Fruit fly (Drosophila melanogaster): ENCODE data around the gene CG6845.

CG6845 gene

DNA sequence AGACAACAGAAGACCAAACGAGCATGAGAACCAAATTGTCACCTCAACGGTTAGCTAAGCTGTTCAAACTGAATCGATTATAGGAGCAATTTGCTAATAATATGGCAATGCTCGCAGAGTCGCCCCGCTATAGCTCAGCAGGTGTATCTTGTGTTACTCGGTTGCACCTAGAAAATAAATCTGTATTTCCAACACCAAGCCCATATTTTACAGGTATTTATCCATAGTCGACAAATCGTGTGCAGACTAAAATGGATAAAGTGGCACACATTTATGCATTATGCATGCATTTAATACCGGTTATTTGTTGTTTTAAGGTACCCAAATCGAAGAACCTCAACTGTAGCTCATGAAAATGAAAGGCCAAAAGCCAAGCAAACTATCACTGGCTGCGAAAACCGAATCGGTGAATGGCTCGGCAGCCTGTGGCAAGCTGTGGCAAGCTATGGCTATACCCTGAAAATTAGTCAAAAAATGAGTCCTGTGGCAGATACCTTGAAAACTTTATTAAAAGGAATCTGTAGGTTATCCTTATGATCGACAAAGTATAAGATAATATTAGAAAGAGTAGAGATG, 32.8 kb downstream of the CG6845 start, which contains the start of gene Vdup1:
Gene Vdup1, minus strand, starts transcription at position 51 of the 576 bp plus-strand sequence.
- TF ChIP-seq Dif (GFP tag; optimal IDR thresholded peaks at IDR 0.05; ENCODE audit: partially characterized antibody) (no peak), sv (GFP tag; optimal IDR thresholded peaks at IDR 0.05) (no peak), Hr83 (GFP tag; optimal IDR thresholded peaks at IDR 0.05; ENCODE audit: poor library complexity, severe bottlenecking) (no peak), Hnf4 (GFP tag; optimal IDR thresholded peaks at IDR 0.05) (no peak), CrebA (GFP tag; optimal IDR thresholded peaks at IDR 0.05; ENCODE audit: borderline replicate concordance) (no peak), fru (GFP tag; optimal IDR thresholded peaks at IDR 0.05) (no peak), Sp1 (GFP tag; optimal IDR thresholded peaks at IDR 0.05) (no peak), sage (GFP tag; optimal IDR thresholded peaks at IDR 0.05) (no peak), Abd-B (GFP tag; optimal IDR thresholded peaks at IDR 0.05) (no peak), foxo (GFP tag; optimal IDR thresholded peaks at IDR 0.05) (no peak)

DNA sequence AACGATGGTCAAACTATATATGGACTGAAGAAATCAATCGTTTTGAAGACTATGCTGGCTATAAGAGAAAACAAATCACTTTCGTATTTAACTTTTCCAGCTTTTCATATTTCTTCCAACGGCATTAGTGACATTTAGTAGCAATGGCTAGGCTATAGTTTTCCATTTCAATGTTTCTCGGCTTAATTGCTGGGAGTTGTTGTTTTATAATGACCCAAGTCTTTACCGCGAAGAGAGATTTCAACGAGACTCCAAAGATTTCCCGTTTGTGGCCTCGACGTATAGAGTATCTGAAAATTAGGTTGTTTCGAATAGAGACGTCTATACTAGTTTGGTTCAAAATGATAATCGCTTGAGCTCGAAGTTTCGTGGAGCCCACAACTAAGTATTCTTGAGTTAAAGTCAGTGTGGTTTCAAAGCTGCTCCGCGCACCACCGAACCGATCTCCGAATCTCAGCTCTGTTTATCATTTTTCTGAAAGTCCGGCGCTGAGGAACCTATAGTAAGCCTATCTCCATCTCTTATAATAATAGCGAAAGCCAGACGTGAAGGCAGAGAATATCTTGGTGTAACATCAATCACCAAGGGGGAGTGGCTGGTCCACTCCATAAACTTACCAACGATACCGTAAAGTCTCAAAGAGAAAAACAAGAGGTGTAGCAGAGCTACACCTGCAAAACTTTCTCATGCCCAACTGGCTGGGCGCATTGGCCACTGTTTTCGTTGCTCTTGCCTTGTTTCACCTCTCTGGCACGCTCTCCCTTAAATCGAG, 33.4 kb downstream of the CG6845 start, which contains the start of gene CG13875:
Gene CG13875, plus strand, starts transcription at position 434 of the 772 bp plus-strand sequence.
- no peak for TF ChIP-seq jim (GFP tag; optimal IDR thresholded peaks at IDR 0.05)
- no peak for TF ChIP-seq CrebA (GFP tag; optimal IDR thresholded peaks at IDR 0.05; ENCODE audit: borderline replicate concordance)
- TF ChIP-seq Sp1 (GFP tag; optimal IDR thresholded peaks at IDR 0.05) = no peak
- TF ChIP-seq Jra (GFP tag; optimal IDR thresholded peaks at IDR 0.05) = no peak
- TF ChIP-seq fru (GFP tag; optimal IDR thresholded peaks at IDR 0.05) = no peak
- no peak for TF ChIP-seq brk (GFP tag; optimal IDR thresholded peaks at IDR 0.05)
- no peak for TF ChIP-seq Vsx2 (GFP tag; optimal IDR thresholded peaks at IDR 0.05; ENCODE audit: partially characterized antibody)
- peak; percentile 49 to 77 for TF ChIP-seq dl (GFP tag; optimal IDR thresholded peaks at IDR 0.05; ENCODE audit: insufficient read depth in 1 of 2, partially characterized antibody in 2 of 2)
- no peak for TF ChIP-seq woc (GFP tag; optimal IDR thresholded peaks at IDR 0.05)
- no peak for TF ChIP-seq sage (GFP tag; optimal IDR thresholded peaks at IDR 0.05)
- TF ChIP-seq Hr78 (GFP tag; optimal IDR thresholded peaks at IDR 0.05) = no peak
- no peak for TF ChIP-seq foxo (GFP tag; optimal IDR thresholded peaks at IDR 0.05)
- no peak for TF ChIP-seq rgr (GFP tag; optimal IDR thresholded peaks at IDR 0.05)
- peak; percentile 88 for TF ChIP-seq Dif (GFP tag; optimal IDR thresholded peaks at IDR 0.05; ENCODE audit: partially characterized antibody)
- TF ChIP-seq dmrt93B (GFP tag; optimal IDR thresholded peaks at IDR 0.05) = no peak
- TF ChIP-seq lola (GFP tag; optimal IDR thresholded peaks at IDR 0.05) = no peak

DNA sequence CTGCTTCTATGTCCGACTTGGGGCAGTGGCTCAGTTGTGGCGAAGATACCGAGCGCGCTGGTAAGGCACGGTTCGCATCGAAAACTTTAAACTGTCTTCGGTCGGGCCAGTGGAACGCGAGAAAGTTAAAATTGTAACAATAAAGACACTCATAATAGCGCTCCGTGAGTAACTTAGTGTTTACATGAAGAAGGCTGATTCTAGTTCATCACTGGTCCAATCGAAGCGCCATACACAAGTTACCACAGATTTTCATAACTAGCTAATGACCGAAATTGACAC, 34.0 kb downstream of the CG6845 start:
- TF ChIP-seq Hr83 (GFP tag; optimal IDR thresholded peaks at IDR 0.05; ENCODE audit: poor library complexity, severe bottlenecking) (peak; percentile 13), N (GFP tag; optimal IDR thresholded peaks at IDR 0.05) (no peak), Dif (GFP tag; optimal IDR thresholded peaks at IDR 0.05; ENCODE audit: partially characterized antibody) (no peak), brk (GFP tag; optimal IDR thresholded peaks at IDR 0.05) (no peak), Sp1 (GFP tag; optimal IDR thresholded peaks at IDR 0.05) (no peak)

DNA sequence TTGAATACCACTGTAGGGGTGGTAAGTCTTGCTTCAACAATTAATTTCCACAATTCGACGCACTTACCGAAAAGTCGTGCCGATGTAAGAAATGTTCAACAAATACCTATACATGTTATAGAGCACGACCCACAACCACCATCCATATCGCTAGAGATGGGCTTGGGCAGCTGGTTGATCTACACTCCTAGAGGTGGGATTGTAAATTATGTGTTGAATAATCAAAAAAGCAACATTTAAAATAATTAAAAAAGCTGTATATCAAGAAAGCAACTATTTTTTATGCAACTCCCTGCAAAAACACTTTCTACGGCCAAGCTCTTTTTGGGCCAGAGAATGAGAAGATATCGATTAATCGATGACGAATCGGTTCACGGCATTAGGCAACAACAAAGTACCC, 38.0 kb downstream of the CG6845 start, which contains the start of the genes CG34140, Mkp and Mtch:
Gene CG34140, minus strand, starts transcription at position 174 of the 400 bp plus-strand sequence.
Gene Mkp, minus strand, starts transcription at position 290 of the 400 bp plus-strand sequence.
Gene Mtch, plus strand, starts transcription at position 376 of the 400 bp plus-strand sequence.
- TF ChIP-seq Hnf4 (GFP tag; optimal IDR thresholded peaks at IDR 0.05) (no peak), ey (GFP tag; optimal IDR thresholded peaks at IDR 0.05) (peak; percentile 91), Hr83 (GFP tag; optimal IDR thresholded peaks at IDR 0.05; ENCODE audit: poor library complexity, severe bottlenecking) (peak; percentile 78), sv (GFP tag; optimal IDR thresholded peaks at IDR 0.05) (peak; percentile 90), br (GFP tag; optimal IDR thresholded peaks at IDR 0.05) (peak; percentile 90), Vsx2 (GFP tag; optimal IDR thresholded peaks at IDR 0.05; ENCODE audit: partially characterized antibody) (no peak), fru (GFP tag; optimal IDR thresholded peaks at IDR 0.05) (peak; percentile 89), foxo (GFP tag; optimal IDR thresholded peaks at IDR 0.05) (peak; percentile 76 to 95), CG9705 (GFP tag; optimal IDR thresholded peaks at IDR 0.05) (peak; percentile 78), brk (GFP tag; optimal IDR thresholded peaks at IDR 0.05) (no peak), dsf (GFP tag; optimal IDR thresholded peaks at IDR 0.05; ENCODE audit: borderline replicate concordance) (peak; percentile 88), psq (GFP tag; optimal IDR thresholded peaks at IDR 0.05) (peak; percentile 80), HLH106 (tag; optimal IDR thresholded peaks at IDR 0.05) (peak; percentile 87), Myc (optimal IDR thresholded peaks at IDR 0.05) (no peak), N (GFP tag; optimal IDR thresholded peaks at IDR 0.05) (no peak), Dif (GFP tag; optimal IDR thresholded peaks at IDR 0.05; ENCODE audit: partially characterized antibody) (no peak), CG32264 (GFP tag; optimal IDR thresholded peaks at IDR 0.05) (peak; percentile 76), rgr (GFP tag; optimal IDR thresholded peaks at IDR 0.05) (no peak), Hr78 (GFP tag; optimal IDR thresholded peaks at IDR 0.05) (no peak), Abd-B (GFP tag; optimal IDR thresholded peaks at IDR 0.05) (no peak), GATAd (GFP tag; optimal IDR thresholded peaks at IDR 0.05) (no peak), OdsH (GFP tag; optimal IDR thresholded peaks at IDR 0.05) (peak; percentile 88), usp (GFP tag; optimal IDR thresholded peaks at IDR 0.05) (no peak), Mio (GFP tag; optimal IDR thresholded peaks at IDR 0.05) (no peak), lola (GFP tag; optimal IDR thresholded peaks at IDR 0.05) (no peak), h (GFP tag; optimal IDR thresholded peaks at IDR 0.05) (peak; percentile 93), sage (GFP tag; optimal IDR thresholded peaks at IDR 0.05) (no peak), CrebA (GFP tag; optimal IDR thresholded peaks at IDR 0.05; ENCODE audit: borderline replicate concordance) (no peak), Rel (GFP tag; optimal IDR thresholded peaks at IDR 0.05) (no peak), Rel (tag; optimal IDR thresholded peaks at IDR 0.05) (no peak), tai (GFP tag; optimal IDR thresholded peaks at IDR 0.05) (no peak), woc (GFP tag; optimal IDR thresholded peaks at IDR 0.05) (no peak), dmrt93B (GFP tag; optimal IDR thresholded peaks at IDR 0.05) (no peak), Sp1 (GFP tag; optimal IDR thresholded peaks at IDR 0.05) (peak; percentile 85), dl (GFP tag; optimal IDR thresholded peaks at IDR 0.05; ENCODE audit: insufficient read depth in 1 of 2, partially characterized antibody in 2 of 2) (no peak), Jra (GFP tag; optimal IDR thresholded peaks at IDR 0.05) (peak; percentile 97)

Measured in whole organism, wandering third instar larva.